Fruit fly (Drosophila melanogaster): ENCODE data around the gene RhoGAPp190.
A peak's percentile ranks its signal among the peaks of the same experiment; 100 is the strongest.

RhoGAPp190 gene

dm6 chrX:17693981-17694872 is 41.9 kb upstream of the RhoGAPp190 start:
- TF ChIP-seq sage (GFP tag; optimal IDR thresholded peaks at IDR 0.05) (no peak), HLH106 (tag; optimal IDR thresholded peaks at IDR 0.05) (no peak), ey (GFP tag; optimal IDR thresholded peaks at IDR 0.05) (no peak), rgr (GFP tag; optimal IDR thresholded peaks at IDR 0.05) (no peak), tai (GFP tag; optimal IDR thresholded peaks at IDR 0.05) (no peak), CG32264 (GFP tag; optimal IDR thresholded peaks at IDR 0.05) (no peak), Rel (GFP tag; optimal IDR thresholded peaks at IDR 0.05) (no peak), Rel (tag; optimal IDR thresholded peaks at IDR 0.05) (no peak)

DNA sequence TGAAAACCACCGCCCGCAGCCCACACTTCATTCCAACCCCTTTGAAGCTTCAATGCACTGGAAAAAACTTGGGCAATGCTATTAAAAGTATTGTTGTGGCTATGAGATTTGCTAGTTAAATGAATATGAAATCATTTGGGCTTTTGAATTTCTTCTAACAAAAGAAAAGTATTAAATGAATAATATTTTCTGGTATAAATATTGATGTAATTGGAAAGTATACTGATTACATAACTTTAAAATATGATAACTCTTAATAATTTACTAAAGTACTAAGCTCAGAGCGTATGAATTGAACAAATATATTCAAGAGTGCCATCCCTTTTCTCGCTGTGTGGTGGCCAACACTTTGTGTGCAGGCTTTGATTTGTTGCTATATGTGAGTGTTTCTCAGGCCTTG is 40.4 kb upstream of the RhoGAPp190 start:
- TF ChIP-seq OdsH (GFP tag; optimal IDR thresholded peaks at IDR 0.05) (no peak), N (GFP tag; optimal IDR thresholded peaks at IDR 0.05) (no peak), br (GFP tag; optimal IDR thresholded peaks at IDR 0.05) (no peak), usp (GFP tag; optimal IDR thresholded peaks at IDR 0.05) (no peak), dl (GFP tag; optimal IDR thresholded peaks at IDR 0.05; ENCODE audit: insufficient read depth in 1 of 2, partially characterized antibody in 2 of 2) (no peak), CG9705 (GFP tag; optimal IDR thresholded peaks at IDR 0.05) (no peak), Dfd (GFP tag; optimal IDR thresholded peaks at IDR 0.05) (no peak), fru (GFP tag; optimal IDR thresholded peaks at IDR 0.05) (no peak), Vsx2 (GFP tag; optimal IDR thresholded peaks at IDR 0.05; ENCODE audit: partially characterized antibody) (no peak), Mio (GFP tag; optimal IDR thresholded peaks at IDR 0.05) (no peak), sage (GFP tag; optimal IDR thresholded peaks at IDR 0.05) (no peak), dsf (GFP tag; optimal IDR thresholded peaks at IDR 0.05; ENCODE audit: borderline replicate concordance) (no peak), ey (GFP tag; optimal IDR thresholded peaks at IDR 0.05) (no peak)

dm6 chrX:17686179-17686578 is 33.8 kb upstream of the RhoGAPp190 start:
- TF ChIP-seq brk (GFP tag; optimal IDR thresholded peaks at IDR 0.05): no peak
- no peak for TF ChIP-seq pan (optimal IDR thresholded peaks at IDR 0.05)
- no peak for TF ChIP-seq dsf (GFP tag; optimal IDR thresholded peaks at IDR 0.05; ENCODE audit: borderline replicate concordance)
- TF ChIP-seq tai (GFP tag; optimal IDR thresholded peaks at IDR 0.05): no peak
- TF ChIP-seq dmrt93B (GFP tag; optimal IDR thresholded peaks at IDR 0.05): no peak
- TF ChIP-seq Hnf4 (GFP tag; optimal IDR thresholded peaks at IDR 0.05): no peak
- no peak for TF ChIP-seq Dif (GFP tag; optimal IDR thresholded peaks at IDR 0.05; ENCODE audit: partially characterized antibody)
- no peak for TF ChIP-seq jim (GFP tag; optimal IDR thresholded peaks at IDR 0.05)
- no peak for TF ChIP-seq sv (GFP tag; optimal IDR thresholded peaks at IDR 0.05)
- TF ChIP-seq HLH106 (tag; optimal IDR thresholded peaks at IDR 0.05): no peak
- no peak for TF ChIP-seq fru (GFP tag; optimal IDR thresholded peaks at IDR 0.05)

DNA sequence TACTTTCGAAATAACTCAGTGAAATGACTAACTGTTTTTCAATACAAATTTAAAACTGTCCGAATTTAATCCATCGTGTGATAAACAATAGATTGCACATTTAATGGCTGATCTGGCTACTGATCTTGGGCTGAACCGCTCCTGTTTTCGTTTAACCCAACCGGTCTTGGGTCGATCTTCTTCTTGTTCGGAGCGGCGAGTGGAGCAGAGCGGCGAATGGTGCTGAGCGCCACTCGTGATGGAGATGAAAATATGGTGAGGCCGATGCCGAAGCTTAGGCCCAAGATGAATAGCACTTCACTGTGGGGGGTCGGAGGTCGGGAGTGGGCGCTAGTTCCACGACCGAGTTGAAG is 31.1 kb upstream of the RhoGAPp190 start:
- no peak for TF ChIP-seq h (GFP tag; optimal IDR thresholded peaks at IDR 0.05)
- no peak for TF ChIP-seq rgr (GFP tag; optimal IDR thresholded peaks at IDR 0.05)
- TF ChIP-seq Myc (optimal IDR thresholded peaks at IDR 0.05): peak; percentile 46
- TF ChIP-seq woc (GFP tag; optimal IDR thresholded peaks at IDR 0.05): peak; percentile 58
- TF ChIP-seq jim (GFP tag; optimal IDR thresholded peaks at IDR 0.05): no peak
- no peak for TF ChIP-seq usp (GFP tag; optimal IDR thresholded peaks at IDR 0.05)
- TF ChIP-seq psq (GFP tag; optimal IDR thresholded peaks at IDR 0.05): peak; percentile 36
- TF ChIP-seq lola (GFP tag; optimal IDR thresholded peaks at IDR 0.05): no peak
- no peak for TF ChIP-seq GATAd (GFP tag; optimal IDR thresholded peaks at IDR 0.05)
- no peak for TF ChIP-seq brk (GFP tag; optimal IDR thresholded peaks at IDR 0.05)

All from whole organism, wandering third instar larva.